Fruit fly (Drosophila melanogaster): Measurements from ENCODE around the gene CG14411.

Gene CG14411

dm6 chrX:14831713-14832561 is 510 bp upstream of the CG14411 start, which contains the start of gene CG14408 (continued):
- no peak for TF ChIP-seq luna (GFP tag; optimal IDR thresholded peaks at IDR 0.05)
- TF ChIP-seq Deaf1 (tag; optimal IDR thresholded peaks at IDR 0.05), result peak; percentile 9
- peak; percentile 7 for TF ChIP-seq Nf-YC (tag; optimal IDR thresholded peaks at IDR 0.05)
- TF ChIP-seq CG2116 (GFP tag; optimal IDR thresholded peaks at IDR 0.05), result peak; percentile 40
- no peak for TF ChIP-seq CG17912 (GFP tag; optimal IDR thresholded peaks at IDR 0.05)
- TF ChIP-seq CG5180 (GFP tag; optimal IDR thresholded peaks at IDR 0.05), result no peak
- peak; percentile 55 for TF ChIP-seq sens (GFP tag)
- no peak for TF ChIP-seq twi (tag; optimal IDR thresholded peaks at IDR 0.05)
- TF ChIP-seq CG7963 (GFP tag; IDR thresholded peaks at IDR 0.05; ENCODE audit: partially characterized antibody), result no peak
- no peak for TF ChIP-seq Atf-2 (GFP tag; optimal IDR thresholded peaks at IDR 0.05)
- no peak for TF ChIP-seq stwl (tag; optimal IDR thresholded peaks at IDR 0.05)
- peak; percentile 59 for TF ChIP-seq crol (GFP tag; IDR thresholded peaks at IDR 0.05)
- TF ChIP-seq CG11695 (GFP tag; IDR thresholded peaks at IDR 0.05), result no peak
- TF ChIP-seq CG14667 (GFP tag; IDR thresholded peaks at IDR 0.05), result no peak
- TF ChIP-seq CG30403 (GFP tag; optimal IDR thresholded peaks at IDR 0.05), result peak; percentile 11
- no peak for TF ChIP-seq D19B (GFP tag; optimal IDR thresholded peaks at IDR 0.05)
- no peak for TF ChIP-seq sisA (GFP tag; IDR thresholded peaks at IDR 0.05)
- TF ChIP-seq CG14965 (GFP tag; optimal IDR thresholded peaks at IDR 0.05; ENCODE audit: borderline replicate concordance), result no peak
- 0 out of 3 replicates have a peak, but pooled peaks have one; percentile 6 for TF ChIP-seq CG14860 (GFP tag; IDR thresholded peaks at IDR 0.05; ENCODE audit: partially characterized antibody)
- TF ChIP-seq Ada2b (GFP tag; IDR thresholded peaks at IDR 0.05), result no peak
- TF ChIP-seq pros (GFP tag; optimal IDR thresholded peaks at IDR 0.05), result no peak
- TF ChIP-seq CG16813 (GFP tag; IDR thresholded peaks at IDR 0.05; ENCODE audit: partially characterized antibody), result no peak
- no peak for TF ChIP-seq Hand (GFP tag; optimal IDR thresholded peaks at IDR 0.05)
- no peak for TF ChIP-seq Bdp1 (GFP tag; optimal IDR thresholded peaks at IDR 0.05)
- no peak for TF ChIP-seq Lim3 (GFP tag; IDR thresholded peaks at IDR 0.05)
- no peak for TF ChIP-seq lola (GFP tag; optimal IDR thresholded peaks at IDR 0.05)
- peak; percentile 66; the same call in 2 of the 3 replicates for TF ChIP-seq CG34224 (GFP tag; IDR thresholded peaks at IDR 0.05; ENCODE audit: partially characterized antibody)
- TF ChIP-seq dysf (GFP tag; IDR thresholded peaks at IDR 0.05), result no peak
- TF ChIP-seq MTF-1 (GFP tag; optimal IDR thresholded peaks at IDR 0.05; ENCODE audit: borderline replicate concordance), result no peak
- no peak for TF ChIP-seq CG34376 (GFP tag; optimal IDR thresholded peaks at IDR 0.05)
- peak in 1 of 2 experiments; percentile 75 for TF ChIP-seq crp (GFP tag; optimal IDR thresholded peaks at IDR 0.05)
- no peak for TF ChIP-seq fd96Cb (tag; optimal IDR thresholded peaks at IDR 0.05)
- no peak for TF ChIP-seq tgo (GFP tag; IDR thresholded peaks at IDR 0.05)
- peak; percentile 40; the same call in 1 of the 3 replicates for TF ChIP-seq zen2 (GFP tag; IDR thresholded peaks at IDR 0.05; ENCODE audit: partially characterized antibody)
- no peak for TF ChIP-seq fd64A (GFP tag; optimal IDR thresholded peaks at IDR 0.05)
- TF ChIP-seq Poxn (GFP tag; IDR thresholded peaks at IDR 0.05), result no peak
- no peak for TF ChIP-seq D (optimal IDR thresholded peaks at IDR 0.05)
- TF ChIP-seq D (GFP tag; optimal IDR thresholded peaks at IDR 0.05), result no peak
- TF ChIP-seq CTCF (GFP tag; optimal IDR thresholded peaks at IDR 0.05), result peak; percentile 76
- TF ChIP-seq CG1602 (GFP tag; optimal IDR thresholded peaks at IDR 0.05), result no peak
- no peak for TF ChIP-seq CG1024 (GFP tag; IDR thresholded peaks at IDR 0.05)
- TF ChIP-seq CG31365 (tag; optimal IDR thresholded peaks at IDR 0.05), result no peak
